Fruit fly (Drosophila melanogaster): Measurements from ENCODE around the gene CG2224.

Gene CG2224

dm6 chr3R:30459066-30459935 is at the start of gene CG2224, which contains the start of gene CDase:
TSS of gene CG2224 (minus strand) at chr3R:30459300.
TSS of gene CDase (plus strand) at chr3R:30459521.
- TF ChIP-seq CG8478 (optimal IDR thresholded peaks at IDR 0.05) (no peak), CTCF (optimal IDR thresholded peaks at IDR 0.05) (peak; percentile 7 to 14)

- TF ChIP-seq CTCF (optimal IDR thresholded peaks at IDR 0.05) (no peak), CG8478 (optimal IDR thresholded peaks at IDR 0.05) (no peak)
Observed at dm6 chr3R:30507723-30508122, 48.6 kb upstream of the CG2224 start, which contains the start of gene CG34041. TSS of gene CG34041 (plus strand) at chr3R:30508023.

dm6 chr3R:30505561-30506037 is 46.5 kb upstream of the CG2224 start, which contains the start of the genes PH4alphaSG1 and CG15539:
TSS of gene PH4alphaSG1 (minus strand) at chr3R:30505661.
TSS of gene CG15539 (plus strand) at chr3R:30505987.
- TF ChIP-seq CTCF (optimal IDR thresholded peaks at IDR 0.05) (no peak), CG8478 (optimal IDR thresholded peaks at IDR 0.05) (no peak)

dm6 chr3R:30503406-30503805 is 44.3 kb upstream of the CG2224 start, which contains the start of gene CG31371:
TSS of gene CG31371 (minus strand) at chr3R:30503506.
- no peak for TF ChIP-seq CTCF (optimal IDR thresholded peaks at IDR 0.05)
- no peak for TF ChIP-seq CG8478 (optimal IDR thresholded peaks at IDR 0.05)

- TF ChIP-seq CTCF (optimal IDR thresholded peaks at IDR 0.05) (no peak), CG8478 (optimal IDR thresholded peaks at IDR 0.05) (no peak)
Observed at dm6 chr3R:30501174-30501573, 42.1 kb upstream of the CG2224 start.

- TF ChIP-seq CTCF (optimal IDR thresholded peaks at IDR 0.05) = no peak
- no peak for TF ChIP-seq CG8478 (optimal IDR thresholded peaks at IDR 0.05)
Observed at dm6 chr3R:30500226-30500625, 41.1 kb upstream of the CG2224 start, which contains the start of gene PH4alphaNE1. TSS of gene PH4alphaNE1 (minus strand) at chr3R:30500326.

- no peak for TF ChIP-seq CTCF (optimal IDR thresholded peaks at IDR 0.05)
Observed at dm6 chr3R:30496103-30496858, 37.2 kb upstream of the CG2224 start, which contains the start of gene PH4alphaMP. TSS of gene PH4alphaMP (minus strand) at chr3R:30496153.

dm6 chr3R:30489797-30490196 is 30.7 kb upstream of the CG2224 start, which contains the start of gene PH4alphaSG2:
TSS of gene PH4alphaSG2 (plus strand) at chr3R:30490074.
- TF ChIP-seq CTCF (optimal IDR thresholded peaks at IDR 0.05) (no peak), CG8478 (optimal IDR thresholded peaks at IDR 0.05) (no peak)

- TF ChIP-seq CG8478 (optimal IDR thresholded peaks at IDR 0.05) (no peak), CTCF (optimal IDR thresholded peaks at IDR 0.05) (no peak)
Observed at dm6 chr3R:30488663-30489062, 29.6 kb upstream of the CG2224 start, which contains the start of gene Jon99Fi. TSS of gene Jon99Fi (plus strand) at chr3R:30488963.

dm6 chr3R:30487828-30488227 is 28.7 kb upstream of the CG2224 start, which contains the start of gene Jon99Fii:
TSS of gene Jon99Fii (minus strand) at chr3R:30487928.
- no peak for TF ChIP-seq CTCF (optimal IDR thresholded peaks at IDR 0.05)
- TF ChIP-seq CG8478 (optimal IDR thresholded peaks at IDR 0.05) = no peak

- no peak for TF ChIP-seq CTCF (optimal IDR thresholded peaks at IDR 0.05)
- TF ChIP-seq CG8478 (optimal IDR thresholded peaks at IDR 0.05) = no peak
Observed at dm6 chr3R:30476367-30476766, 17.3 kb upstream of the CG2224 start, which contains the start of gene spdo. TSS of gene spdo (plus strand) at chr3R:30476684.

dm6 chr3R:30475910-30476309 is 16.8 kb upstream of the CG2224 start:
- no peak for TF ChIP-seq CTCF (optimal IDR thresholded peaks at IDR 0.05)
- TF ChIP-seq CG8478 (optimal IDR thresholded peaks at IDR 0.05) = no peak

dm6 chr3R:30474667-30475213 is 15.6 kb upstream of the CG2224 start:
- TF ChIP-seq CG8478 (optimal IDR thresholded peaks at IDR 0.05) (no peak), CTCF (optimal IDR thresholded peaks at IDR 0.05) (no peak)

- TF ChIP-seq CTCF (optimal IDR thresholded peaks at IDR 0.05) (no peak), CG8478 (optimal IDR thresholded peaks at IDR 0.05) (no peak)
Observed at dm6 chr3R:30472331-30472730, 13.2 kb upstream of the CG2224 start.

- no peak for TF ChIP-seq CTCF (optimal IDR thresholded peaks at IDR 0.05)
- TF ChIP-seq CG8478 (optimal IDR thresholded peaks at IDR 0.05) = no peak
Observed at dm6 chr3R:30470690-30471089, 11.6 kb upstream of the CG2224 start.

All from S2 (cell line).